Worm (Caenorhabditis elegans): ENCODE measurements around the gene C18D11.9.

- TF ChIP-seq flt-1 (GFP tag; IDR thresholded peaks at IDR 0.05) (0 out of 2 replicates have a peak, but pooled peaks have one; percentile 35), klf-2 (GFP tag; conservative IDR thresholded peaks at IDR 0.05) (no peak), med-1 (GFP tag; optimal IDR thresholded peaks at IDR 0.05; ENCODE audit: insufficient read depth) (no peak), cog-1 (tag; optimal IDR thresholded peaks at IDR 0.05) (no peak), ref-1 (GFP tag; conservative IDR thresholded peaks at IDR 0.05) (no peak), tab-1 (GFP tag; IDR thresholded peaks at IDR 0.05) (no peak), T22C8.4 (GFP tag; IDR thresholded peaks at IDR 0.05) (no peak)
These were observed 14.3 kb downstream of the C18D11.9 start, which contains the start of gene C18D11.3 for ce11 chrIII:11823260-11823659.

Data from whole organism, midembryonic.